Fruit fly (Drosophila melanogaster) whole organism, embryonic: ENCODE results near the gene CG4218.
A peak's percentile ranks its signal among the peaks of the same experiment; 100 is the strongest.

Experiments
- ATbp ChIP-seq: fragments of 200-800 bp; sonication (Bioruptor generic); optimal IDR thresholded peaks from 2 replicates; lab custom pipeline; 2017; ENCODE audit warnings: missing biosample characterization, mild to moderate bottlenecking, missing genetic modification characterization, missing genetic modification reagents
- Aef1 ChIP-seq: fragments of 200-800 bp; sonication (Bioruptor generic); IDR thresholded peaks from 3 replicates; pipeline ENCODE4 v1.3.6; 2022; ENCODE audit warnings: missing biosample characterization, missing genetic modification characterization
- Atf6 ChIP-seq: fragments of 200-800 bp; sonication (Bioruptor generic); IDR thresholded peaks from 2 replicates; pipeline ENCODE4 v1.3.6; 2022; ENCODE audit warnings: missing biosample characterization, missing genetic modification characterization
- Blimp-1 ChIP-seq: fragments of 200-800 bp; sonication (Bioruptor generic); optimal IDR thresholded peaks from 3 replicates; lab custom pipeline; 2018; ENCODE audit warnings: missing biosample characterization, missing genetic modification characterization, mild to moderate bottlenecking, moderate library complexity, missing genetic modification reagents
- CG10147 ChIP-seq: fragments of 200-800 bp; sonication (Bioruptor generic); optimal IDR thresholded peaks from 2 replicates; lab custom pipeline; 2019; ENCODE audit warnings: missing biosample characterization, mild to moderate bottlenecking, missing genetic modification characterization, moderate library complexity
- CG11560 ChIP-seq: fragments of 200-800 bp; sonication (Bioruptor generic); IDR thresholded peaks from 3 replicates; pipeline ENCODE4 v1.3.6; 2022; ENCODE audit warnings: missing biosample characterization, missing genetic modification characterization
- CG12155 ChIP-seq: fragments of 200-800 bp; sonication (Bioruptor generic); optimal IDR thresholded peaks from 3 replicates; lab custom pipeline; 2016; ENCODE audit warnings: missing biosample characterization, missing genetic modification characterization
- CG13296 ChIP-seq: fragments of 200-800 bp; sonication (Bioruptor generic); optimal IDR thresholded peaks from 3 replicates; lab custom pipeline; 2018; ENCODE audit warnings: missing biosample characterization, mild to moderate bottlenecking, missing genetic modification characterization
- CG14014 ChIP-seq: fragments of 200-800 bp; sonication (Bioruptor generic); IDR thresholded peaks from 2 replicates; pipeline ENCODE4 v1.3.6; 2022; ENCODE audit warnings: missing biosample characterization, missing genetic modification characterization
- CG14965 ChIP-seq: fragments of 200-800 bp; sonication (Bioruptor generic); optimal IDR thresholded peaks from 2 replicates; lab custom pipeline; 2016; ENCODE audit warnings: missing biosample characterization, missing genetic modification characterization, borderline replicate concordance
- CG15269 ChIP-seq: fragments of 200-800 bp; sonication (Bioruptor generic); optimal IDR thresholded peaks from 2 replicates; lab custom pipeline; 2018; ENCODE audit warnings: missing biosample characterization, mild to moderate bottlenecking, missing genetic modification characterization, moderate library complexity
- CG3847 ChIP-seq: fragments of 200-800 bp; sonication (Bioruptor generic); IDR thresholded peaks from 2 replicates; pipeline ENCODE4 v1.3.6; 2022; ENCODE audit warnings: missing biosample characterization, missing genetic modification characterization
- CG4328 ChIP-seq: fragments of 200-800 bp; sonication (Bioruptor generic); optimal IDR thresholded peaks from 3 replicates; lab custom pipeline; 2017; ENCODE audit warnings: missing biosample characterization, missing genetic modification reagents, missing genetic modification characterization
- CG4854 ChIP-seq: fragments of 200-800 bp; sonication (Bioruptor generic); optimal IDR thresholded peaks from 2 replicates; lab custom pipeline; 2016; ENCODE audit warnings: missing biosample characterization, missing genetic modification characterization, inconsistent platforms
- CG5245 ChIP-seq: fragments of 200-800 bp; sonication (Bioruptor generic); optimal IDR thresholded peaks from 3 replicates; lab custom pipeline; 2016; ENCODE audit warnings: missing biosample characterization, missing genetic modification characterization
- CG6683 ChIP-seq: fragments of 200-800 bp; sonication (Bioruptor generic); optimal IDR thresholded peaks from 2 replicates; lab custom pipeline; 2017; ENCODE audit warnings: missing biosample characterization, mild to moderate bottlenecking, missing genetic modification characterization, missing genetic modification reagents
- CG9932 ChIP-seq: fragments of 200-800 bp; sonication (Bioruptor generic); IDR thresholded peaks from 2 replicates; pipeline ENCODE4 v1.3.6; 2022; ENCODE audit warnings: missing biosample characterization, missing genetic modification characterization
- Chrac-16 ChIP-seq: fragments of 200-800 bp; sonication (Bioruptor generic); optimal IDR thresholded peaks from 3 replicates; lab custom pipeline; 2016; ENCODE audit warnings: missing biosample characterization, missing genetic modification characterization
- D19B ChIP-seq: fragments of 200-800 bp; sonication (Bioruptor generic); optimal IDR thresholded peaks from 2 replicates; lab custom pipeline; 2017; ENCODE audit warnings: missing biosample characterization, mild to moderate bottlenecking, missing genetic modification characterization
- Dfd ChIP-seq, 2 experiments: fragments of >200 bp; optimal IDR thresholded peaks; 2 replicates each; lab custom pipeline; 2017; ENCODE audit warnings: missing biosample characterization in 2 of 2, missing genetic modification characterization in 2 of 2
- Fer3 ChIP-seq: fragments of 200-800 bp; sonication (Bioruptor generic); optimal IDR thresholded peaks from 2 replicates; lab custom pipeline; 2018; ENCODE audit warnings: missing biosample characterization, mild to moderate bottlenecking, missing genetic modification characterization, moderate library complexity
- Hand ChIP-seq: fragments of 200-800 bp; sonication (Bioruptor generic); optimal IDR thresholded peaks from 2 replicates; lab custom pipeline; 2017; ENCODE audit warnings: mild to moderate bottlenecking, missing biosample characterization, missing genetic modification reagents, missing genetic modification characterization
- Pdp1 ChIP-seq, 2 experiments: fragments of 200-800 bp; sonication (Bioruptor generic); optimal IDR thresholded peaks; 3 replicates each; lab custom pipeline; 2016; ENCODE audit warnings: missing biosample characterization in 2 of 2, missing genetic modification characterization in 2 of 2, mild to moderate bottlenecking in 1 of 2, moderate library complexity in 1 of 2
- Scr ChIP-seq: fragments of 200-800 bp; sonication (Bioruptor generic); IDR thresholded peaks from 2 replicates; pipeline ENCODE4 v1.3.6; 2022; ENCODE audit warnings: missing biosample characterization, missing genetic modification characterization; ENCODE audit not compliant: partially characterized antibody
- Sox100B ChIP-seq: fragments of 200-800 bp; sonication (Bioruptor generic); optimal IDR thresholded peaks from 3 replicates; lab custom pipeline; 2018; ENCODE audit warnings: missing biosample characterization, mild to moderate bottlenecking, missing genetic modification characterization
- ap ChIP-seq: fragments of 200-800 bp; sonication (Bioruptor generic); IDR thresholded peaks from 2 replicates; pipeline ENCODE4 v1.3.6; 2022; ENCODE audit warnings: missing biosample characterization, missing genetic modification characterization
- cad ChIP-seq: fragments of >200 bp; optimal IDR thresholded peaks from 2 replicates; lab custom pipeline; 2017; ENCODE audit warnings: missing biosample characterization, missing genetic modification characterization
- ci ChIP-seq: fragments of 200-800 bp; sonication (Bioruptor generic); IDR thresholded peaks from 3 replicates; pipeline ENCODE4 v1.3.6; 2022; ENCODE audit warnings: missing biosample characterization, missing genetic modification characterization
- dmrt99B ChIP-seq: fragments of 200-800 bp; sonication (Bioruptor generic); optimal IDR thresholded peaks from 2 replicates; lab custom pipeline; 2018; ENCODE audit warnings: missing biosample characterization, mild to moderate bottlenecking, missing genetic modification characterization, moderate library complexity
- emc ChIP-seq: fragments of 200-800 bp; sonication (Bioruptor generic); optimal IDR thresholded peaks from 2 replicates; lab custom pipeline; 2016; ENCODE audit warnings: missing biosample characterization, missing genetic modification characterization
- en ChIP-seq: fragments of 200-800 bp; sonication (Bioruptor generic); optimal IDR thresholded peaks from 2 replicates; lab custom pipeline; 2016; ENCODE audit warnings: missing biosample characterization, missing genetic modification characterization
- ewg ChIP-seq: fragments of 200-800 bp; sonication (Bioruptor generic); optimal IDR thresholded peaks from 3 replicates; lab custom pipeline; 2017; ENCODE audit warnings: mild to moderate bottlenecking, missing biosample characterization, missing genetic modification reagents, missing genetic modification characterization
- eyg ChIP-seq: fragments of 200-800 bp; sonication (Bioruptor generic); optimal IDR thresholded peaks from 3 replicates; lab custom pipeline; 2016; ENCODE audit warnings: missing biosample characterization, missing genetic modification characterization
- gfzf ChIP-seq: fragments of 200-800 bp; sonication (Bioruptor generic); optimal IDR thresholded peaks from 2 replicates; lab custom pipeline; 2016; ENCODE audit warnings: missing biosample characterization, mild to moderate bottlenecking, missing genetic modification characterization, moderate library complexity
- grau ChIP-seq: fragments of 200-800 bp; optimal IDR thresholded peaks from 3 replicates; lab custom pipeline; 2019; ENCODE audit warnings: missing biosample characterization, mild to moderate bottlenecking, missing genetic modification characterization, moderate library complexity
- h ChIP-seq: fragments of >200 bp; optimal IDR thresholded peaks from 2 replicates; lab custom pipeline; 2017
- inv ChIP-seq: fragments of 200-800 bp; sonication (Bioruptor generic); IDR thresholded peaks from 2 replicates; pipeline ENCODE4 v1.3.6; 2022; ENCODE audit warnings: missing biosample characterization, missing genetic modification characterization; ENCODE audit not compliant: partially characterized antibody
- jumu ChIP-seq: fragments of 200-800 bp; sonication (Bioruptor generic); optimal IDR thresholded peaks from 3 replicates; lab custom pipeline; 2016; ENCODE audit warnings: missing biosample characterization, missing genetic modification characterization
- lab ChIP-seq: fragments of 200-800 bp; sonication (Bioruptor generic); optimal IDR thresholded peaks from 3 replicates; lab custom pipeline; 2017; ENCODE audit warnings: missing biosample characterization, missing genetic modification characterization, mild to moderate bottlenecking, moderate library complexity, missing genetic modification reagents
- luna ChIP-seq: fragments of 200-800 bp; sonication (Bioruptor generic); optimal IDR thresholded peaks from 2 replicates; lab custom pipeline; 2016; ENCODE audit warnings: missing biosample characterization, missing genetic modification characterization
- org-1 ChIP-seq: fragments of 200-800 bp; sonication (Bioruptor generic); optimal IDR thresholded peaks from 2 replicates; lab custom pipeline; 2017; ENCODE audit warnings: missing biosample characterization, missing genetic modification characterization
- p53 ChIP-seq: fragments of 200-800 bp; sonication (Bioruptor generic); optimal IDR thresholded peaks from 2 replicates; lab custom pipeline; 2016; ENCODE audit warnings: missing biosample characterization, missing genetic modification characterization
- pfk ChIP-seq: fragments of 200-800 bp; sonication (Bioruptor generic); optimal IDR thresholded peaks from 2 replicates; lab custom pipeline; 2018; ENCODE audit warnings: missing biosample characterization, mild to moderate bottlenecking, missing genetic modification characterization, moderate library complexity
- psq ChIP-seq: fragments of 200-800 bp; sonication (Bioruptor generic); optimal IDR thresholded peaks from 2 replicates; lab custom pipeline; 2017; ENCODE audit warnings: missing biosample characterization, missing genetic modification characterization
- ro ChIP-seq: fragments of 200-800 bp; sonication (Bioruptor generic); IDR thresholded peaks from 2 replicates; pipeline ENCODE4 v1.3.6; 2022; ENCODE audit warnings: missing biosample characterization, missing genetic modification characterization
- sqz ChIP-seq: fragments of 200-800 bp; sonication (Bioruptor generic); optimal IDR thresholded peaks from 3 replicates; lab custom pipeline; 2018; ENCODE audit warnings: missing biosample characterization, mild to moderate bottlenecking, missing genetic modification characterization
- tio ChIP-seq: fragments of 200-800 bp; sonication (Bioruptor generic); optimal IDR thresholded peaks from 2 replicates; lab custom pipeline; 2017; ENCODE audit warnings: missing biosample characterization, missing genetic modification characterization, inconsistent platforms
- unc-4 ChIP-seq: fragments of 200-800 bp; sonication (Bioruptor generic); IDR thresholded peaks from 2 replicates; pipeline ENCODE4 v1.3.6; 2022; ENCODE audit warnings: missing biosample characterization, missing genetic modification characterization; ENCODE audit not compliant: partially characterized antibody
- vfl ChIP-seq: fragments of 200-800 bp; sonication (Bioruptor generic); optimal IDR thresholded peaks from 2 replicates; lab custom pipeline; 2016; ENCODE audit warnings: missing biosample characterization, missing genetic modification characterization
- zf30C ChIP-seq: fragments of 200-800 bp; sonication (Bioruptor generic); optimal IDR thresholded peaks from 3 replicates; lab custom pipeline; 2018; ENCODE audit warnings: missing biosample characterization, mild to moderate bottlenecking, missing genetic modification characterization

CG4218 gene

dm6 chr2L:14598357-14599057, 49.6 kb upstream of the CG4218 start (continued):
- TF ChIP-seq ro (GFP tag; lab: Robert Waterston, UW) (no peak), grau (peak; percentile 7), emc (no peak), Hand (GFP tag; lab: Kevin White, UChicago) (no peak), CG15269 (no peak), org-1 (GFP tag; lab: Kevin White, UChicago) (no peak), gfzf (GFP tag; lab: Kevin White, UChicago) (no peak), zf30C (GFP tag; lab: Kevin White, UChicago) (no peak), tio (no peak), CG4328 (GFP tag; lab: Kevin White, UChicago) (no peak), D19B (GFP tag; lab: Kevin White, UChicago) (no peak), ci (GFP tag; lab: Robert Waterston, UW) (peak; percentile 15), p53 (GFP tag; lab: Kevin White, UChicago) (no peak), Dfd (GFP tag; optimal IDR thresholded peaks at IDR 0.05; lab: Kevin White, UChicago) (no peak), eyg (GFP tag; lab: Kevin White, UChicago) (no peak), ap (GFP tag; lab: Robert Waterston, UW) (peak; percentile 6; the same call in 1 of the 2 replicates), CG11560 (tag; lab: Robert Waterston, UW) (no peak), ATbp (GFP tag; lab: Kevin White, UChicago) (no peak), dmrt99B (tag; lab: Kevin White, UChicago) (peak; percentile 17), vfl (GFP tag; lab: Kevin White, UChicago) (no peak), h (lab: Kevin White, UChicago) (no peak), CG3847 (GFP tag; lab: Robert Waterston, UW) (no peak), CG4854 (GFP tag; lab: Kevin White, UChicago) (no peak), jumu (GFP tag; lab: Kevin White, UChicago) (no peak), sqz (GFP tag; lab: Kevin White, UChicago) (peak; percentile 41), CG6683 (GFP tag; lab: Kevin White, UChicago) (no peak), Blimp-1 (GFP tag; lab: Kevin White, UChicago) (peak; percentile 22), Chrac-16 (no peak), CG5245 (GFP tag; lab: Kevin White, UChicago) (no peak), Sox100B (GFP tag; lab: Kevin White, UChicago) (peak; percentile 9), lab (GFP tag; lab: Kevin White, UChicago) (peak; percentile 6), CG12155 (GFP tag; lab: Kevin White, UChicago) (no peak), CG14965 (no peak), pfk (GFP tag; lab: Kevin White, UChicago) (no peak), Aef1 (GFP tag; lab: Robert Waterston, UW) (no peak), psq (GFP tag; lab: Kevin White, UChicago) (no peak), unc-4 (GFP tag; lab: Robert Waterston, UW) (peak; percentile 50), CG9932 (GFP tag; lab: Robert Waterston, UW) (no peak), cad (GFP tag; lab: Kevin White, UChicago) (no peak), CG10147 (no peak), Pdp1 (GFP tag; optimal IDR thresholded peaks at IDR 0.05; lab: Kevin White, UChicago) (no peak), en (no peak), luna (GFP tag; lab: Kevin White, UChicago) (no peak), Scr (GFP tag; lab: Robert Waterston, UW) (peak; percentile 43; the same call in 1 of the 2 replicates), inv (GFP tag; lab: Robert Waterston, UW) (peak; percentile 54), Fer3 (tag; lab: Kevin White, UChicago) (no peak), CG13296 (GFP tag; lab: Kevin White, UChicago) (no peak), Atf6 (GFP tag; lab: Robert Waterston, UW) (no peak), ewg (no peak), CG14014 (GFP tag; lab: Robert Waterston, UW) (peak; percentile 9; the same call in 1 of the 2 replicates)
